Worm (Caenorhabditis elegans) whole organism, late embryonic: ENCODE data around the gene srm-1.

Source experiments
- F13H6.1 ChIP-seq: sonication (generic microtip); optimal IDR thresholded peaks from 2 replicates; lab custom pipeline; 2016; ENCODE audit warnings: missing genetic modification characterization, missing compliant biosample characterization
- ama-1 ChIP-seq: fragments of 150-350 bp; optimal IDR thresholded peaks from 2 replicates; lab custom pipeline; 2014
- ets-4 ChIP-seq: sonication (generic microtip); optimal IDR thresholded peaks from 2 replicates; lab custom pipeline; 2016; ENCODE audit warnings: missing genetic modification characterization, missing compliant biosample characterization
- fkh-6 ChIP-seq: sonication (generic microtip); optimal IDR thresholded peaks from 2 replicates; lab custom pipeline; 2016; ENCODE audit warnings: missing genetic modification characterization, missing compliant biosample characterization
- hlh-8 ChIP-seq: sonication (generic microtip); optimal IDR thresholded peaks from 2 replicates; lab custom pipeline; 2016; ENCODE audit warnings: missing genotype, missing genetic modification characterization, missing compliant biosample characterization
- pag-3 ChIP-seq: sonication (generic microtip); optimal IDR thresholded peaks from 2 replicates; lab custom pipeline; 2016; ENCODE audit warnings: missing compliant biosample characterization, missing genetic modification characterization, borderline replicate concordance
- syd-9 ChIP-seq: sonication (generic microtip); optimal IDR thresholded peaks from 2 replicates; lab custom pipeline; 2016; ENCODE audit warnings: mild to moderate bottlenecking, missing genetic modification characterization, moderate library complexity, missing compliant biosample characterization
- unc-42 ChIP-seq: sonication (generic microtip); optimal IDR thresholded peaks from 2 replicates; lab custom pipeline; 2016; ENCODE audit warnings: missing genotype, missing genetic modification characterization, missing compliant biosample characterization
- unc-86 ChIP-seq: sonication (generic microtip); optimal IDR thresholded peaks from 2 replicates; lab custom pipeline; 2016; ENCODE audit warnings: missing genetic modification characterization, missing compliant biosample characterization

DNA sequence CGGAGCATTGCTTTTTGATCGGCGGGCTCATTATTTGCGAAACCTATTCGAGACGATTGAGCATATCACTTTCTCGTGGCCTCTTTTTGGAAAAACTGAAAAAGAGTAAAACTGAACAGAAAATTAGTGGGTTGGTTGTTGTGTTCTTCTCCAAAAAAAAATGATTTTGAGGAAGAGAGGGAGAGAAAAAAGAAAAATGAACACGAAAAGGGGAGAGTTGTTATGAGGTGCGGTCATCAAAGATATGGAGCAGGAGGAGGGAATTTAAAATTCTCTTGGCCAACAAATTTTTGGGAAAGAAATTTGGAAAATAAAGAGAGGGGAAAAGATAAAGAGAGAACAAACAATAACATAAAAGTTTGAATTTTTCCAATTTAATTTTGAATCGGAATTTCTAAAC, 33.0 kb downstream of the srm-1 start, which contains the start of gene hot-9:
- TF ChIP-seq unc-86 (tag; lab: Kevin White, UChicago) (no peak), pag-3 (tag; lab: Kevin White, UChicago) (no peak), ama-1 (lab: Kevin White, UChicago) (no peak), ets-4 (tag; lab: Kevin White, UChicago) (no peak), unc-42 (tag; lab: Kevin White, UChicago) (no peak), hlh-8 (tag; lab: Kevin White, UChicago) (no peak), syd-9 (tag; lab: Kevin White, UChicago) (no peak), F13H6.1 (tag; lab: Kevin White, UChicago) (no peak), fkh-6 (tag; lab: Kevin White, UChicago) (no peak)
